Fruit fly (Drosophila melanogaster) whole organism, prepupa: ENCODE measurements around the gene CG17717.

ENCODE experiments used
- Blimp-1 ChIP-seq: fragments of 200-800 bp; sonication (Bioruptor generic); optimal IDR thresholded peaks from 3 replicates; lab custom pipeline; 2017; ENCODE audit warnings: missing biosample characterization, missing genetic modification characterization, mild to moderate bottlenecking, moderate library complexity, missing genetic modification reagents
- CG10631 ChIP-seq: fragments of 200-800 bp; sonication (Bioruptor generic); optimal IDR thresholded peaks from 2 replicates; lab custom pipeline; 2016; ENCODE audit warnings: missing biosample characterization, missing genetic modification characterization
- CG11294 ChIP-seq: fragments of 200-800 bp; sonication (Bioruptor generic); IDR thresholded peaks from 2 replicates; pipeline ENCODE4 v1.3.6; 2022; ENCODE audit warnings: missing biosample characterization, missing genetic modification characterization
- CG11762 ChIP-seq: fragments of 200-800 bp; sonication (Bioruptor generic); optimal IDR thresholded peaks from 3 replicates; lab custom pipeline; 2016; ENCODE audit warnings: missing biosample characterization, missing genetic modification characterization; ENCODE audit not compliant: insufficient read depth
- CG11902 ChIP-seq: fragments of 200-800 bp; sonication (Bioruptor generic); optimal IDR thresholded peaks from 3 replicates; lab custom pipeline; 2016; ENCODE audit warnings: missing biosample characterization, missing genetic modification characterization
- CG15336 ChIP-seq: fragments of 200-800 bp; sonication (Bioruptor generic); IDR thresholded peaks from 2 replicates; pipeline ENCODE4 v1.3.6; 2022; ENCODE audit warnings: missing biosample characterization, missing genetic modification characterization
- CG1621 ChIP-seq: fragments of 200-800 bp; sonication (Bioruptor generic); optimal IDR thresholded peaks from 3 replicates; lab custom pipeline; 2018; ENCODE audit warnings: missing biosample characterization, mild to moderate bottlenecking, missing genetic modification characterization
- CG16779 ChIP-seq: fragments of 200-800 bp; sonication (Bioruptor generic); optimal IDR thresholded peaks from 3 replicates; lab custom pipeline; 2017; ENCODE audit warnings: missing biosample characterization, mild to moderate bottlenecking, missing genetic modification characterization
- CG3032 ChIP-seq: fragments of 200-800 bp; optimal IDR thresholded peaks from 2 replicates; lab custom pipeline; 2019; ENCODE audit warnings: missing biosample characterization, mild to moderate bottlenecking, missing genetic modification characterization, moderate library complexity
- CG32006 ChIP-seq: fragments of 200-800 bp; sonication (Bioruptor generic); optimal IDR thresholded peaks from 3 replicates; lab custom pipeline; 2017; ENCODE audit warnings: missing biosample characterization, mild to moderate bottlenecking, missing genetic modification characterization
- CG34406 ChIP-seq: fragments of 200-800 bp; sonication (Bioruptor generic); optimal IDR thresholded peaks from 3 replicates; lab custom pipeline; 2016; ENCODE audit warnings: missing biosample characterization, missing genetic modification characterization
- CG6163 ChIP-seq: fragments of 200-800 bp; sonication (Bioruptor generic); IDR thresholded peaks from 3 replicates; pipeline ENCODE4 v1.3.6; 2022; ENCODE audit warnings: missing biosample characterization, missing genetic modification characterization
- CG6792 ChIP-seq: fragments of 200-800 bp; sonication (Bioruptor generic); optimal IDR thresholded peaks from 3 replicates; lab custom pipeline; 2016; ENCODE audit warnings: missing biosample characterization, missing genetic modification characterization
- CG6854 ChIP-seq: fragments of 200-800 bp; sonication (Bioruptor generic); optimal IDR thresholded peaks from 2 replicates; lab custom pipeline; 2017; ENCODE audit warnings: missing biosample characterization, mild to moderate bottlenecking, missing genetic modification characterization
- CG7368 ChIP-seq: fragments of 200-800 bp; sonication (Bioruptor generic); optimal IDR thresholded peaks from 3 replicates; lab custom pipeline; 2016; ENCODE audit warnings: missing biosample characterization, missing genetic modification characterization
- CG8632 ChIP-seq: fragments of 200-800 bp; sonication (Bioruptor generic); optimal IDR thresholded peaks from 3 replicates; lab custom pipeline; 2016; ENCODE audit warnings: missing biosample characterization, missing genetic modification characterization
- Eip75B ChIP-seq: fragments of 200-800 bp; sonication (Bioruptor generic); optimal IDR thresholded peaks from 3 replicates; lab custom pipeline; 2016; ENCODE audit warnings: missing biosample characterization, missing genetic modification characterization
- Eip78C ChIP-seq: fragments of 200-800 bp; sonication (Bioruptor generic); peaks from one replicate; lab custom pipeline; 2016; ENCODE audit warnings: missing biosample characterization, missing genetic modification characterization
- Eip93F ChIP-seq: fragments of 200-800 bp; sonication (Bioruptor generic); optimal IDR thresholded peaks from 2 replicates; lab custom pipeline; 2016; ENCODE audit warnings: missing biosample characterization, mild to moderate bottlenecking, missing genetic modification characterization
- Hr38 ChIP-seq: sonication (Bioruptor generic); optimal IDR thresholded peaks from 2 replicates; lab custom pipeline; 2016; ENCODE audit warnings: missing biosample characterization, missing genetic modification characterization
- Hr39 ChIP-seq: fragments of 200-800 bp; sonication (Bioruptor generic); optimal IDR thresholded peaks from 2 replicates; lab custom pipeline; 2016; ENCODE audit warnings: missing biosample characterization, missing genetic modification characterization
- Hr4 ChIP-seq: fragments of 200-800 bp; sonication (Bioruptor generic); optimal IDR thresholded peaks from 3 replicates; lab custom pipeline; 2016; ENCODE audit warnings: missing biosample characterization, missing genetic modification characterization
- Lpt ChIP-seq: fragments of 200-800 bp; sonication (Bioruptor generic); optimal IDR thresholded peaks from 3 replicates; lab custom pipeline; 2016; ENCODE audit warnings: missing biosample characterization, missing genetic modification characterization
- Met ChIP-seq: fragments of 200-800 bp; sonication (Bioruptor generic); optimal IDR thresholded peaks from 3 replicates; lab custom pipeline; 2016; ENCODE audit warnings: missing biosample characterization, missing genetic modification characterization
- Smox ChIP-seq: fragments of 200-800 bp; sonication (Bioruptor generic); optimal IDR thresholded peaks from 3 replicates; lab custom pipeline; 2016; ENCODE audit warnings: missing biosample characterization, missing genetic modification characterization
- Sox14 ChIP-seq: fragments of 200-800 bp; sonication (Bioruptor generic); optimal IDR thresholded peaks from 3 replicates; lab custom pipeline; 2016; ENCODE audit warnings: missing biosample characterization, missing genetic modification characterization
- achi ChIP-seq: fragments of 200-800 bp; sonication (Bioruptor generic); optimal IDR thresholded peaks from 3 replicates; lab custom pipeline; 2016; ENCODE audit warnings: missing biosample characterization, missing genetic modification characterization
- cyc ChIP-seq: fragments of 200-800 bp; sonication (Bioruptor generic); optimal IDR thresholded peaks from 3 replicates; lab custom pipeline; 2016; ENCODE audit warnings: missing biosample characterization, missing genetic modification characterization
- dac ChIP-seq: fragments of 200-800 bp; sonication (Bioruptor generic); optimal IDR thresholded peaks from 2 replicates; lab custom pipeline; 2017; ENCODE audit warnings: missing biosample characterization, mild to moderate bottlenecking, missing genetic modification characterization
- eg ChIP-seq: fragments of 200-800 bp; sonication (Bioruptor generic); IDR thresholded peaks from 3 replicates; pipeline ENCODE4 v1.3.6; 2022; ENCODE audit warnings: missing biosample characterization, missing genetic modification characterization
- fd59A ChIP-seq: fragments of 200-800 bp; sonication (Bioruptor generic); optimal IDR thresholded peaks from 2 replicates; lab custom pipeline; 2017; ENCODE audit warnings: missing biosample characterization, mild to moderate bottlenecking, missing genetic modification characterization, missing genetic modification reagents
- fd85E ChIP-seq: fragments of 200-800 bp; sonication (Bioruptor generic); optimal IDR thresholded peaks from 3 replicates; lab custom pipeline; 2016; ENCODE audit warnings: missing biosample characterization, missing genetic modification characterization
- fkh ChIP-seq: fragments of 200-800 bp; sonication (Bioruptor generic); optimal IDR thresholded peaks from 3 replicates; lab custom pipeline; 2017; ENCODE audit warnings: missing biosample characterization, mild to moderate bottlenecking, missing genetic modification characterization, moderate library complexity
- lz ChIP-seq: fragments of 200-800 bp; sonication (Bioruptor generic); optimal IDR thresholded peaks from 3 replicates; lab custom pipeline; 2016; ENCODE audit warnings: missing biosample characterization, missing genetic modification characterization
- pdm3 ChIP-seq: fragments of 200-800 bp; sonication (Bioruptor generic); optimal IDR thresholded peaks from 3 replicates; lab custom pipeline; 2016; ENCODE audit warnings: missing biosample characterization, missing genetic modification characterization
- salr ChIP-seq, 2 experiments: fragments of 200-800 bp; sonication (Bioruptor generic); optimal IDR thresholded peaks; 3 replicates each; lab custom pipeline; 2016 to 2018; ENCODE audit warnings: missing biosample characterization in 2 of 2, missing genetic modification characterization in 2 of 2, mild to moderate bottlenecking in 1 of 2
- spab ChIP-seq: fragments of 200-800 bp; sonication (Bioruptor generic); optimal IDR thresholded peaks from 2 replicates; lab custom pipeline; 2017; ENCODE audit warnings: missing biosample characterization, mild to moderate bottlenecking, missing genetic modification characterization, missing genetic modification reagents
- topi ChIP-seq: fragments of 200-800 bp; sonication (Bioruptor generic); optimal IDR thresholded peaks from 3 replicates; lab custom pipeline; 2016; ENCODE audit warnings: missing biosample characterization, missing genetic modification characterization
- vri ChIP-seq: fragments of 200-800 bp; sonication (Bioruptor generic); optimal IDR thresholded peaks from 3 replicates; lab custom pipeline; 2016; ENCODE audit warnings: missing biosample characterization, mild to moderate bottlenecking, missing genetic modification characterization

Gene CG17717

dm6 chrX:6624006-6624745 lies 35.1 kb downstream of the CG17717 start (continued):
- TF ChIP-seq eg (peak; percentile 69; the same call in 2 of the 3 replicates), CG1621 (peak; percentile 29), fd85E (no peak), CG8632 (GFP tag; lab: Kevin White, UChicago) (peak; percentile 38), fkh (no peak), achi (GFP tag; lab: Kevin White, UChicago) (peak; percentile 68), Hr39 (GFP tag; lab: Kevin White, UChicago) (peak; percentile 47), CG6163 (peak; percentile 78; the same call in 2 of the 3 replicates), CG11762 (GFP tag; lab: Kevin White, UChicago) (no peak), CG11294 (GFP tag; lab: Robert Waterston, UW) (0 out of 2 replicates have a peak, but pooled peaks have one; percentile 37), Eip75B (peak; percentile 36), Hr38 (GFP tag; lab: Kevin White, UChicago) (no peak), CG34406 (GFP tag; lab: Kevin White, UChicago) (peak; percentile 7), salr (GFP tag; optimal IDR thresholded peaks at IDR 0.05; lab: Kevin White, UChicago) (peak; percentile 11 to 19), dac (no peak)

dm6 chrX:6624977-6625591 lies 36.0 kb downstream of the CG17717 start:
- TF ChIP-seq Smox (no peak), fd59A (no peak), CG15336 (GFP tag; lab: Robert Waterston, UW) (0 out of 2 replicates have a peak, but pooled peaks have one; percentile 8), Met (GFP tag; lab: Kevin White, UChicago) (no peak), CG11902 (GFP tag; lab: Kevin White, UChicago) (no peak), fkh (peak; percentile 4), vri (GFP tag; lab: Kevin White, UChicago) (no peak), CG16779 (tag; lab: Kevin White, UChicago) (no peak), lz (GFP tag; lab: Kevin White, UChicago) (no peak), Lpt (GFP tag; lab: Kevin White, UChicago) (no peak), CG3032 (tag; lab: Kevin White, UChicago) (no peak), CG7368 (GFP tag; lab: Kevin White, UChicago) (no peak), spab (GFP tag; lab: Kevin White, UChicago) (no peak), Blimp-1 (GFP tag; lab: Kevin White, UChicago) (no peak), Eip78C (GFP tag; lab: Kevin White, UChicago) (peak; percentile 69), Sox14 (no peak), CG6792 (GFP tag; lab: Kevin White, UChicago) (no peak), Eip93F (GFP tag; lab: Kevin White, UChicago) (no peak), CG32006 (GFP tag; lab: Kevin White, UChicago) (peak; percentile 24), Eip75B (no peak), eg (0 out of 3 replicates have a peak, but pooled peaks have one; percentile 22), CG10631 (GFP tag; lab: Kevin White, UChicago) (peak; percentile 14), CG6163 (no peak), Hr4 (peak; percentile 1), fd85E (no peak), Hr39 (GFP tag; lab: Kevin White, UChicago) (no peak), cyc (GFP tag; lab: Kevin White, UChicago) (no peak), dac (no peak), CG6854 (GFP tag; lab: Kevin White, UChicago) (no peak), topi (GFP tag; lab: Kevin White, UChicago) (peak; percentile 9), pdm3 (GFP tag; lab: Kevin White, UChicago) (no peak)
